Fruit fly (Drosophila melanogaster) whole organism, prepupa: ENCODE results near the gene Rpp21.

Experiments
- CG10631 ChIP-seq: fragments of 200-800 bp; sonication (Bioruptor generic); optimal IDR thresholded peaks from 2 replicates; lab custom pipeline; 2016; ENCODE audit warnings: missing biosample characterization, missing genetic modification characterization
- CG11762 ChIP-seq: fragments of 200-800 bp; sonication (Bioruptor generic); optimal IDR thresholded peaks from 3 replicates; lab custom pipeline; 2016; ENCODE audit warnings: missing biosample characterization, missing genetic modification characterization; ENCODE audit not compliant: insufficient read depth
- CG11902 ChIP-seq: fragments of 200-800 bp; sonication (Bioruptor generic); optimal IDR thresholded peaks from 3 replicates; lab custom pipeline; 2016; ENCODE audit warnings: missing biosample characterization, missing genetic modification characterization
- CG1621 ChIP-seq: fragments of 200-800 bp; sonication (Bioruptor generic); optimal IDR thresholded peaks from 3 replicates; lab custom pipeline; 2018; ENCODE audit warnings: missing biosample characterization, mild to moderate bottlenecking, missing genetic modification characterization
- CG3032 ChIP-seq: fragments of 200-800 bp; optimal IDR thresholded peaks from 2 replicates; lab custom pipeline; 2019; ENCODE audit warnings: missing biosample characterization, mild to moderate bottlenecking, missing genetic modification characterization, moderate library complexity
- CG31627 ChIP-seq: fragments of 200-800 bp; sonication (Bioruptor generic); optimal IDR thresholded peaks from 3 replicates; lab custom pipeline; 2016; ENCODE audit warnings: missing biosample characterization, missing genetic modification characterization
- CG32006 ChIP-seq: fragments of 200-800 bp; sonication (Bioruptor generic); optimal IDR thresholded peaks from 3 replicates; lab custom pipeline; 2017; ENCODE audit warnings: missing biosample characterization, mild to moderate bottlenecking, missing genetic modification characterization
- CG34406 ChIP-seq: fragments of 200-800 bp; sonication (Bioruptor generic); optimal IDR thresholded peaks from 3 replicates; lab custom pipeline; 2016; ENCODE audit warnings: missing biosample characterization, missing genetic modification characterization
- CG3919 ChIP-seq: fragments of 200-800 bp; sonication (Bioruptor generic); optimal IDR thresholded peaks from 3 replicates; lab custom pipeline; 2016; ENCODE audit warnings: missing biosample characterization, missing genetic modification characterization
- CG4318 ChIP-seq: fragments of 200-800 bp; sonication (Bioruptor generic); optimal IDR thresholded peaks from 3 replicates; lab custom pipeline; 2017; ENCODE audit warnings: missing biosample characterization, mild to moderate bottlenecking, missing genetic modification characterization
- CG6792 ChIP-seq: fragments of 200-800 bp; sonication (Bioruptor generic); optimal IDR thresholded peaks from 3 replicates; lab custom pipeline; 2016; ENCODE audit warnings: missing biosample characterization, missing genetic modification characterization
- CG6808 ChIP-seq: fragments of 200-800 bp; sonication (Bioruptor generic); optimal IDR thresholded peaks from 3 replicates; lab custom pipeline; 2017; ENCODE audit warnings: missing biosample characterization, missing genetic modification characterization, mild to moderate bottlenecking, moderate library complexity, missing genetic modification reagents
- CG6854 ChIP-seq: fragments of 200-800 bp; sonication (Bioruptor generic); optimal IDR thresholded peaks from 2 replicates; lab custom pipeline; 2017; ENCODE audit warnings: missing biosample characterization, mild to moderate bottlenecking, missing genetic modification characterization
- CG8119 ChIP-seq: fragments of 200-800 bp; sonication (Bioruptor generic); IDR thresholded peaks from 3 replicates; pipeline ENCODE4 v1.3.6; 2022; ENCODE audit warnings: missing biosample characterization, missing genetic modification characterization
- CG8632 ChIP-seq: fragments of 200-800 bp; sonication (Bioruptor generic); optimal IDR thresholded peaks from 3 replicates; lab custom pipeline; 2016; ENCODE audit warnings: missing biosample characterization, missing genetic modification characterization
- CG9139 ChIP-seq: fragments of 200-800 bp; sonication (Bioruptor generic); optimal IDR thresholded peaks from 3 replicates; lab custom pipeline; 2017; ENCODE audit warnings: missing biosample characterization, mild to moderate bottlenecking, missing genetic modification characterization
- Eip75B ChIP-seq: fragments of 200-800 bp; sonication (Bioruptor generic); optimal IDR thresholded peaks from 3 replicates; lab custom pipeline; 2016; ENCODE audit warnings: missing biosample characterization, missing genetic modification characterization
- Eip78C ChIP-seq: fragments of 200-800 bp; sonication (Bioruptor generic); peaks from one replicate; lab custom pipeline; 2016; ENCODE audit warnings: missing biosample characterization, missing genetic modification characterization
- Eip93F ChIP-seq: fragments of 200-800 bp; sonication (Bioruptor generic); optimal IDR thresholded peaks from 2 replicates; lab custom pipeline; 2016; ENCODE audit warnings: missing biosample characterization, mild to moderate bottlenecking, missing genetic modification characterization
- Ets21C ChIP-seq: fragments of 200-800 bp; sonication (Bioruptor generic); optimal IDR thresholded peaks from 3 replicates; lab custom pipeline; 2016; ENCODE audit warnings: missing biosample characterization, missing genetic modification characterization
- Ets96B ChIP-seq: fragments of 200-800 bp; optimal IDR thresholded peaks from 2 replicates; lab custom pipeline; 2019; ENCODE audit warnings: missing biosample characterization, mild to moderate bottlenecking, missing genetic modification characterization, moderate library complexity
- Gug ChIP-seq: fragments of 200-800 bp; sonication (Bioruptor generic); IDR thresholded peaks from 2 replicates; pipeline ENCODE4 v1.3.6; 2022; ENCODE audit warnings: missing biosample characterization, missing genetic modification characterization
- Hr38 ChIP-seq: sonication (Bioruptor generic); optimal IDR thresholded peaks from 2 replicates; lab custom pipeline; 2016; ENCODE audit warnings: missing biosample characterization, missing genetic modification characterization
- Hr39 ChIP-seq: fragments of 200-800 bp; sonication (Bioruptor generic); optimal IDR thresholded peaks from 2 replicates; lab custom pipeline; 2016; ENCODE audit warnings: missing biosample characterization, missing genetic modification characterization
- Lpt ChIP-seq: fragments of 200-800 bp; sonication (Bioruptor generic); optimal IDR thresholded peaks from 3 replicates; lab custom pipeline; 2016; ENCODE audit warnings: missing biosample characterization, missing genetic modification characterization
- Smox ChIP-seq: fragments of 200-800 bp; sonication (Bioruptor generic); optimal IDR thresholded peaks from 3 replicates; lab custom pipeline; 2016; ENCODE audit warnings: missing biosample characterization, missing genetic modification characterization
- Sox102F ChIP-seq: fragments of 200-800 bp; sonication (Bioruptor generic); optimal IDR thresholded peaks from 2 replicates; lab custom pipeline; 2016; ENCODE audit warnings: missing biosample characterization, mild to moderate bottlenecking, missing genetic modification characterization
- Sox14 ChIP-seq: fragments of 200-800 bp; sonication (Bioruptor generic); optimal IDR thresholded peaks from 3 replicates; lab custom pipeline; 2016; ENCODE audit warnings: missing biosample characterization, missing genetic modification characterization
- Sox15 ChIP-seq: fragments of 200-800 bp; sonication (Bioruptor generic); optimal IDR thresholded peaks from 3 replicates; lab custom pipeline; 2016; ENCODE audit warnings: missing biosample characterization, missing genetic modification characterization
- acj6 ChIP-seq: fragments of 200-800 bp; sonication (Bioruptor generic); optimal IDR thresholded peaks from 3 replicates; lab custom pipeline; 2016; ENCODE audit warnings: missing biosample characterization, missing genetic modification characterization
- cyc ChIP-seq: fragments of 200-800 bp; sonication (Bioruptor generic); optimal IDR thresholded peaks from 3 replicates; lab custom pipeline; 2016; ENCODE audit warnings: missing biosample characterization, missing genetic modification characterization
- dsx ChIP-seq: fragments of 200-800 bp; optimal IDR thresholded peaks from 3 replicates; lab custom pipeline; 2019; ENCODE audit warnings: missing biosample characterization, mild to moderate bottlenecking, missing genetic modification characterization, moderate library complexity; ENCODE audit not compliant: poor library complexity, severe bottlenecking
- eg ChIP-seq: fragments of 200-800 bp; sonication (Bioruptor generic); IDR thresholded peaks from 3 replicates; pipeline ENCODE4 v1.3.6; 2022; ENCODE audit warnings: missing biosample characterization, missing genetic modification characterization
- esn ChIP-seq: fragments of 200-800 bp; sonication (Bioruptor generic); optimal IDR thresholded peaks from 2 replicates; lab custom pipeline; 2016; ENCODE audit warnings: missing biosample characterization, mild to moderate bottlenecking, missing genetic modification characterization, moderate library complexity
- fd85E ChIP-seq: fragments of 200-800 bp; sonication (Bioruptor generic); optimal IDR thresholded peaks from 3 replicates; lab custom pipeline; 2016; ENCODE audit warnings: missing biosample characterization, missing genetic modification characterization
- lz ChIP-seq: fragments of 200-800 bp; sonication (Bioruptor generic); optimal IDR thresholded peaks from 3 replicates; lab custom pipeline; 2016; ENCODE audit warnings: missing biosample characterization, missing genetic modification characterization
- net ChIP-seq: fragments of 200-800 bp; sonication (Bioruptor generic); optimal IDR thresholded peaks from 3 replicates; lab custom pipeline; 2016; ENCODE audit warnings: missing biosample characterization, missing genetic modification characterization
- pdm3 ChIP-seq: fragments of 200-800 bp; sonication (Bioruptor generic); optimal IDR thresholded peaks from 3 replicates; lab custom pipeline; 2016; ENCODE audit warnings: missing biosample characterization, missing genetic modification characterization
- salr ChIP-seq, 2 experiments: fragments of 200-800 bp; sonication (Bioruptor generic); optimal IDR thresholded peaks; 3 replicates each; lab custom pipeline; 2016 to 2018; ENCODE audit warnings: missing biosample characterization in 2 of 2, missing genetic modification characterization in 2 of 2, mild to moderate bottlenecking in 1 of 2
- spab ChIP-seq: fragments of 200-800 bp; sonication (Bioruptor generic); optimal IDR thresholded peaks from 2 replicates; lab custom pipeline; 2017; ENCODE audit warnings: missing biosample characterization, mild to moderate bottlenecking, missing genetic modification characterization, missing genetic modification reagents
- svp ChIP-seq: fragments of 200-800 bp; sonication (Bioruptor generic); peaks from one replicate; lab custom pipeline; 2016; ENCODE audit warnings: missing biosample characterization, missing genetic modification characterization
- topi ChIP-seq: fragments of 200-800 bp; sonication (Bioruptor generic); optimal IDR thresholded peaks from 3 replicates; lab custom pipeline; 2016; ENCODE audit warnings: missing biosample characterization, missing genetic modification characterization

The Rpp21 gene

DNA sequence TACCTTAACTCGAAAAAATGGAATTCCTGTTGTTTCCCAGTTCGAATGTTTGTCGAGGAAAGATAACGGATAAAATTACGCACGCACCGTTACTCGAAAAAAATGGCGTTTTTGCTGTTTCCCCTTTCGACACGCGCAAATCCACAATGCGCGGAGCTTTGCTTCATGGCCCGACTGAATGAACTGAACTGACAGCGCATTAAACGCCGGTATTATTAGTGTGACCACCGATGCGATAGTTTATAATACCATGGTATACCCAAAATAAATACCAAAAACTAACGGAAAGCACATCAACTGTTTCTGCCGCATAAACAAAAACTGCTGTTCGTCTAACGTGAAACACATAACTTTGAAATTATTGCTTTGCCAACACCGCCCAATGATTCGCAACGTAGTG is 4.0 kb upstream of the Rpp21 start, which contains the start of the genes CG32814, CG11638 and CG3021 (continued):
- TF ChIP-seq Ets21C (GFP tag; lab: Kevin White, UChicago) (no peak), CG8119 (no peak), CG6854 (GFP tag; lab: Kevin White, UChicago) (no peak), CG6808 (GFP tag; lab: Kevin White, UChicago) (no peak), Eip93F (GFP tag; lab: Kevin White, UChicago) (no peak), CG1621 (tag; lab: Kevin White, UChicago) (peak; percentile 34), CG3919 (GFP tag; lab: Kevin White, UChicago) (peak; percentile 30)

DNA sequence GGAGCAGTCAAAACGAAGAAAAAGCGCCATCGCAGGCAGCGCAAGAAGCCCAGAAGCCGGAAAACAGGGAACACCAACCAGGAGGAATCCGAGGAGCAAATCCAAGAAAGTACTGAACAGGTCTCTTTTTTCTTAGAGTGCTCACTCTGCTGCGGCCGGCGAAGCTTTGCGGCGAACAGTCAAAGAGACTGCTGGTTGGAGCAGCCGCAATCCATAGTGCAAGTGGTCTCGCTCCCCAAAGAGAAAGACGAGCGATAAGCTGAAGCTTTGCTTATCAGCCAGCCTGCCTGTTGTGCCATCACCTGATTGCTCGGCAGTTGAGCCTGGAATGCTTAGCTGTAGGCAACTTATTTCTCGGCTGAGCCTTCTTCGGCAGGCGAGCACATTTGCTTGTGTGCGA is 638 bp downstream of the Rpp21 start, which contains the start of gene CG14630:
TSS of gene CG14630 (plus strand) at position 301 of the 400 bp plus-strand sequence.
- TF ChIP-seq CG9139 (GFP tag; lab: Kevin White, UChicago) (no peak), Eip78C (no peak), Hr38 (GFP tag; lab: Kevin White, UChicago) (no peak), dsx (GFP tag; lab: Kevin White, UChicago) (no peak), CG3919 (GFP tag; lab: Kevin White, UChicago) (no peak), CG4318 (GFP tag; lab: Kevin White, UChicago) (no peak), esn (GFP tag; lab: Kevin White, UChicago) (no peak), Eip75B (GFP tag; lab: Kevin White, UChicago) (no peak), CG3032 (tag; lab: Kevin White, UChicago) (no peak), Sox15 (GFP tag; lab: Kevin White, UChicago) (no peak), Gug (GFP tag; lab: Robert Waterston, UW) (no peak), CG6792 (GFP tag; lab: Kevin White, UChicago) (no peak)

DNA sequence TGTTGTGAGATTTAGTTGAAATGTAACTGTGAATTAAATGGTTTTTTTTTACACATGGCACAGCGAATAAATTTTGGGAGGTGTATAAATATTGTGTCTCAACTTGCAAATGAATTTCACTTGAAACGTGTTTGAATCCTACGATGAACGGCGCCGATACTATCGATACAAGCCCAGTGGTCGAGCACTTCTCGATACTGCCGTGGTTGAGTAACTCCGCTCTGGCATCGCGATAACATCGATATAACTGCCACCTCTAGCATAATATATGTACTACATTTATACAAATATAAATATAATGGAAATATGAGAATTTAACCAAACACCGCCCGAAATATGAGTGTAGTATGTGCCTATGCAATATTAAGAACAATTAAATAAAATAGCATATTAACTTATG is 2.5 kb downstream of the Rpp21 start:
- TF ChIP-seq Sox102F, result no peak
- TF ChIP-seq fd85E (GFP tag; lab: Kevin White, UChicago), result no peak
- TF ChIP-seq Eip78C, result peak; percentile 25
- no peak for TF ChIP-seq spab (GFP tag; lab: Kevin White, UChicago)
- peak; percentile 39 for TF ChIP-seq CG31627
- TF ChIP-seq svp (GFP tag; lab: Kevin White, UChicago), result peak; percentile 66
- no peak for TF ChIP-seq CG11762 (GFP tag; lab: Kevin White, UChicago)
- TF ChIP-seq Sox14 (GFP tag; lab: Kevin White, UChicago), result peak; percentile 6
- peak; percentile 23 for TF ChIP-seq topi (GFP tag; lab: Kevin White, UChicago)
- no peak for TF ChIP-seq Hr38 (GFP tag; lab: Kevin White, UChicago)
- peak; percentile 25 for TF ChIP-seq esn (GFP tag; lab: Kevin White, UChicago)
- TF ChIP-seq CG3032 (tag; lab: Kevin White, UChicago), result peak; percentile 5
- no peak for TF ChIP-seq net (GFP tag; lab: Kevin White, UChicago)
- TF ChIP-seq CG3919 (GFP tag; lab: Kevin White, UChicago), result peak; percentile 21
- TF ChIP-seq salr (GFP tag; optimal IDR thresholded peaks at IDR 0.05; lab: Kevin White, UChicago), result no peak
- peak; percentile 56 for TF ChIP-seq CG1621 (tag; lab: Kevin White, UChicago)
- peak; percentile 18 for TF ChIP-seq cyc (GFP tag; lab: Kevin White, UChicago)
- TF ChIP-seq lz (GFP tag; lab: Kevin White, UChicago), result peak; percentile 4
- TF ChIP-seq Eip93F (GFP tag; lab: Kevin White, UChicago), result no peak

DNA sequence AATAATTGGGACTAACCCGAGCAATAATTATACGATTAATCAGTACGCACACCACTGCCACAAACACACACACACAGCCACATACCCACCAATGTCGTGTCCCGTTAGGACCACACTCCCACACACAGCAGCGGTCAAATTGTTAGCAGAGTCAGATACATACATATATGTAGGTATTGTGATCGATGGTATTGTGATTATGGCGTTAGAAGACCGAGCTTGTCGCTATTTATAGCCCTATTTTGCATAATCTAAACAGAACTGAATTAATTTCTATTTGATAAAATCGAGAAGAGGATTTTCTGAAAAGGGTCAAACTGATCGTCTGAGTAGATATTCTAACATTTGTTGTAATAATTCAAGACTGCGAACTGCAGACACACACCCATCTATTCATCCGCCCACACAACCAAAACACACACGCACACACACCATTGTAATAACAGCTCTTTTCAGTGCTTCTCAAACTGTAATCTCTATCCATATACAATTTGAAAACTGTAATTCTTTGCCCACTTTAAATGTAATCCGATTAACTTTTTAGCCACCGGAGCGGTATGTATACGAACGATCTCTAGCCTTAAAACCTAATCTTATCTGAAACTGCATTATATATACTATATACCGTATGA is 11.0 kb downstream of the Rpp21 start:
- TF ChIP-seq CG8632 (GFP tag; lab: Kevin White, UChicago) (no peak), cyc (GFP tag; lab: Kevin White, UChicago) (peak; percentile 6), pdm3 (GFP tag; lab: Kevin White, UChicago) (peak; percentile 14), Hr39 (GFP tag; lab: Kevin White, UChicago) (peak; percentile 51), Ets96B (tag; lab: Kevin White, UChicago) (peak; percentile 17), CG34406 (GFP tag; lab: Kevin White, UChicago) (peak; percentile 28), fd85E (GFP tag; lab: Kevin White, UChicago) (no peak), CG3032 (tag; lab: Kevin White, UChicago) (peak; percentile 13), Lpt (peak; percentile 1), eg (GFP tag; lab: Robert Waterston, UW) (peak; percentile 62), CG11902 (GFP tag; lab: Kevin White, UChicago) (no peak), Eip93F (GFP tag; lab: Kevin White, UChicago) (no peak), acj6 (no peak), Smox (GFP tag; lab: Kevin White, UChicago) (peak; percentile 38), dsx (GFP tag; lab: Kevin White, UChicago) (no peak), CG3919 (GFP tag; lab: Kevin White, UChicago) (peak; percentile 40), CG8119 (peak; percentile 49; the same call in 2 of the 3 replicates), lz (GFP tag; lab: Kevin White, UChicago) (peak; percentile 43), Sox15 (GFP tag; lab: Kevin White, UChicago) (no peak), Ets21C (GFP tag; lab: Kevin White, UChicago) (no peak), CG10631 (peak; percentile 25), CG4318 (GFP tag; lab: Kevin White, UChicago) (no peak), Sox14 (GFP tag; lab: Kevin White, UChicago) (peak; percentile 41), CG6854 (GFP tag; lab: Kevin White, UChicago) (no peak), CG32006 (GFP tag; lab: Kevin White, UChicago) (peak; percentile 69)
